Fruit fly (Drosophila melanogaster): ENCODE data around the gene Eip74EF.

Gene Eip74EF

DNA sequence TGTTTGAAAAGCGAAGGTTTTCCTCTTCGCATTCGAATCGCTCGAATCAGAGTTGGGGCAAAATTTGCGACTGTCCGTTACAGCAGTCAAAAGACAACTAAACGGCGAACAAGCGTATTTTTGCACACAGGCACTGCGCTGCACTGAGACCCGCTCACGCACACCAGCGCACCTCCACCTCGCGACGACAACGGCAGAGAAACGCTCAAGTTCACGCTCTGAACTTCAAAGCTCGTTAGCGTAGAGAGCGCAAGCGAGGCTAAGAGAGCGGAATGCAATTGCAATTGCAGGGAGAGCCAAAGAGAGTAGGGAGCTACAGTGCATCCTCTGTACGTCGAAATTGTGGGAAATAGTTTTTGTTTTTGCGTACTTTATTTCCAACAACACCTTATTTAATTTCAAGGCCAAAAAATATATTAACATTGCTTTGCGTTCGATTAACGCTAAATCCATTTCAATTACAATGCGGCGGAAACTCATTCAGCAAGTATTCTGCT, at the start of gene Eip74EF (continued):
- TF ChIP-seq cyc (GFP tag; optimal IDR thresholded peaks at IDR 0.05) = peak; percentile 75
- peak; percentile 56 for TF ChIP-seq CG3032 (tag; optimal IDR thresholded peaks at IDR 0.05)
- TF ChIP-seq Hr38 (GFP tag; optimal IDR thresholded peaks at IDR 0.05) = no peak
- TF ChIP-seq CG15336 (GFP tag; IDR thresholded peaks at IDR 0.05) = peak; percentile 79
- peak; percentile 70 for TF ChIP-seq Sox14 (GFP tag; optimal IDR thresholded peaks at IDR 0.05)
- TF ChIP-seq CG9139 (GFP tag; optimal IDR thresholded peaks at IDR 0.05) = peak; percentile 56
- peak; percentile 79 for TF ChIP-seq lz (GFP tag; optimal IDR thresholded peaks at IDR 0.05)
- TF ChIP-seq Smox (GFP tag; optimal IDR thresholded peaks at IDR 0.05) = peak; percentile 71
- TF ChIP-seq OdsH (GFP tag; optimal IDR thresholded peaks at IDR 0.05) = peak; percentile 63

DNA sequence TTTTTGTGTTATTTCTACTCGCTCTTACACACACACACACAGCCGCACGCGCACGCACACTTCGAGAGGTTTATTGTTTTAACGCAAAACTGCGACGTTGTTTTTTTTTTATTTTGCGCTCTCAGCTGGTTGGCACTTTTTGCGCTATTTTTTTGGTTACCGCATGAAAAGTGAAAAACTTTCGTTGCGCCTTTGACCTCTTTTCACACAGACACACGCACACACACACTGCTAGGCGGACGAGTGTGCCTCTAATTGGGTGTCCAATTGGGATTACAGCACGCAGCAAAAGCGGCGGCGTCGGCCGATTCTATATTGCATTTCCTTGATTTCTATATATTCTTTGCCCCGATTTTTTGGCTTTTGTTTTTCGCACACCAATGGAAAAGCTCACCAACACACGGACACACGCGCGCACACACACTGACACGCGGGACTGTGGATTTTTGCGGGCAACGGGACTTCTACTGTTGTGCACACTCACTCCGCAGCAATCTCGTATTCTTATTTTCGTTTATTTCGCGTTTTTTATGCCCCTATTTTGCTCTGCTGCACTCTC, 49.3 kb upstream of the Eip74EF start:
- TF ChIP-seq fkh (GFP tag; optimal IDR thresholded peaks at IDR 0.05) = no peak
- TF ChIP-seq CG11902 (GFP tag; optimal IDR thresholded peaks at IDR 0.05) = no peak
- TF ChIP-seq CG10669 (GFP tag; optimal IDR thresholded peaks at IDR 0.05) = no peak
- TF ChIP-seq CG6792 (GFP tag; optimal IDR thresholded peaks at IDR 0.05) = no peak
- peak; percentile 55 for TF ChIP-seq Blimp-1 (GFP tag; optimal IDR thresholded peaks at IDR 0.05)
- no peak for TF ChIP-seq pdm3 (GFP tag; optimal IDR thresholded peaks at IDR 0.05)
- no peak for TF ChIP-seq Ets21C (GFP tag; optimal IDR thresholded peaks at IDR 0.05)
- peak; percentile 33; the same call in 1 of the 3 replicates for TF ChIP-seq eg (GFP tag; IDR thresholded peaks at IDR 0.05)
- TF ChIP-seq fd59A (GFP tag; optimal IDR thresholded peaks at IDR 0.05) = no peak
- no peak for TF ChIP-seq CG1621 (tag; optimal IDR thresholded peaks at IDR 0.05)
- TF ChIP-seq lz (GFP tag; optimal IDR thresholded peaks at IDR 0.05) = no peak
- no peak for TF ChIP-seq OdsH (GFP tag; optimal IDR thresholded peaks at IDR 0.05)
- peak; percentile 24 for TF ChIP-seq vri (GFP tag; optimal IDR thresholded peaks at IDR 0.05)
- no peak for TF ChIP-seq CG34406 (GFP tag; optimal IDR thresholded peaks at IDR 0.05)
- peak; percentile 59; the same call in 2 of the 3 replicates for TF ChIP-seq CG8119 (GFP tag; IDR thresholded peaks at IDR 0.05)
- no peak for TF ChIP-seq Hr4 (GFP tag; optimal IDR thresholded peaks at IDR 0.05)
- TF ChIP-seq CG32006 (GFP tag; optimal IDR thresholded peaks at IDR 0.05) = peak; percentile 29
- no peak for TF ChIP-seq CG10631 (GFP tag; optimal IDR thresholded peaks at IDR 0.05)
- TF ChIP-seq CG15336 (GFP tag; IDR thresholded peaks at IDR 0.05) = peak; percentile 29; the same call in 1 of the 2 replicates
- no peak for TF ChIP-seq CG16779 (tag; optimal IDR thresholded peaks at IDR 0.05)
- no peak for TF ChIP-seq CG6854 (GFP tag; optimal IDR thresholded peaks at IDR 0.05)
- TF ChIP-seq CG7368 (GFP tag; optimal IDR thresholded peaks at IDR 0.05) = no peak
- 0 out of 3 replicates have a peak, but pooled peaks have one; percentile 21 for TF ChIP-seq CG6163 (GFP tag; IDR thresholded peaks at IDR 0.05)
- no peak for TF ChIP-seq Smox (GFP tag; optimal IDR thresholded peaks at IDR 0.05)
- no peak for TF ChIP-seq svp (GFP tag)
- no peak for TF ChIP-seq net (GFP tag; optimal IDR thresholded peaks at IDR 0.05)
- TF ChIP-seq topi (GFP tag; optimal IDR thresholded peaks at IDR 0.05) = peak; percentile 3
- no peak for TF ChIP-seq CG3032 (tag; optimal IDR thresholded peaks at IDR 0.05)
- TF ChIP-seq ss (GFP tag; optimal IDR thresholded peaks at IDR 0.05) = peak in 1 of 2 experiments; percentile 34
- no peak for TF ChIP-seq CG8319 (GFP tag; optimal IDR thresholded peaks at IDR 0.05)
- TF ChIP-seq CG11762 (GFP tag; optimal IDR thresholded peaks at IDR 0.05; ENCODE audit: insufficient read depth) = no peak
- peak; percentile 41 for TF ChIP-seq CG6276 (GFP tag; optimal IDR thresholded peaks at IDR 0.05)

DNA sequence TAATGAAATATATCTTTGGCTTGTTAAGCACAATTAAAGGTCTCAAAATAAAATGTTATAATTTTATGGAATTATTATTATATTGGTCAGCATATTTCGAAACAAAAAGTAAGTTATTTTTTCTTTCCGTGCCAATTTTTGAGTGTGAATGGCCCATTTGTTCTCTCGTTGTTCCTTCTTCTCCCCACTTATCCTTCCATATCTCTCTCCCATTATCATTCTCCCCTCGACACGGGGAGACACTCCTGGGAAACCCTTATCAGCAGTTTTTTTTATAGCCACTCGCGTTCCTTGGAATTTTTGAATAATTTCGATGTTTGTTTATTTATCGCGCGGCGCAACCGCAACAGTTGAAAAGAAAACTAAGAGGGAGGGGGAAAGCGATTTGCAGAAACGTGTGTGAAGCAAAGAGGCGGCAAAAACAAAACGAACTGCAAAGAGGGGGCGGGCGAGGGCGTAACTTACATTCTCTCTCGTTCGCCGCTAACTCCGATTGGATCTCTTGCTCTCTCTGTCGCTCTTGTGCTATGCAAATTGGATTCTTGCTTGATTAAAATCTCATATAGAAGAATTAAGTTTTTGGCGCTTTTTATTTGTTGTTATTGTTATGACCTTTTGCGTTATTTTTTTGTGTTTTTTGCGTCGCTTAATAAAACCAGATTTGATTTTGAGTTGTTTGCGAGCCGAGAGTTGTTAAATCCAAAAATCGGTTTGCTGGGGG, 48.7 kb upstream of the Eip74EF start:
- TF ChIP-seq spab (GFP tag; optimal IDR thresholded peaks at IDR 0.05) = no peak
- no peak for TF ChIP-seq CG3032 (tag; optimal IDR thresholded peaks at IDR 0.05)
- TF ChIP-seq CG11762 (GFP tag; optimal IDR thresholded peaks at IDR 0.05; ENCODE audit: insufficient read depth) = no peak
- TF ChIP-seq achi (GFP tag; optimal IDR thresholded peaks at IDR 0.05) = no peak
- TF ChIP-seq CG9139 (GFP tag; optimal IDR thresholded peaks at IDR 0.05) = no peak
- no peak for TF ChIP-seq ss (GFP tag; optimal IDR thresholded peaks at IDR 0.05)
- TF ChIP-seq Gug (GFP tag; IDR thresholded peaks at IDR 0.05) = no peak
- no peak for TF ChIP-seq Sox14 (GFP tag; optimal IDR thresholded peaks at IDR 0.05)
- TF ChIP-seq CG34406 (GFP tag; optimal IDR thresholded peaks at IDR 0.05) = no peak
- no peak for TF ChIP-seq salr (GFP tag; optimal IDR thresholded peaks at IDR 0.05)
- TF ChIP-seq OdsH (GFP tag; optimal IDR thresholded peaks at IDR 0.05) = no peak
- TF ChIP-seq Eip78C (GFP tag) = peak; percentile 77
- no peak for TF ChIP-seq CG4318 (GFP tag; optimal IDR thresholded peaks at IDR 0.05)
- no peak for TF ChIP-seq CG11902 (GFP tag; optimal IDR thresholded peaks at IDR 0.05)
- TF ChIP-seq fkh (GFP tag; optimal IDR thresholded peaks at IDR 0.05) = peak; percentile 16
- peak; percentile 7 for TF ChIP-seq vri (GFP tag; optimal IDR thresholded peaks at IDR 0.05)
- no peak for TF ChIP-seq CG8319 (GFP tag; optimal IDR thresholded peaks at IDR 0.05)
- no peak for TF ChIP-seq Eip75B (GFP tag; optimal IDR thresholded peaks at IDR 0.05)
- TF ChIP-seq acj6 (GFP tag; optimal IDR thresholded peaks at IDR 0.05) = no peak
- TF ChIP-seq Sox102F (GFP tag; optimal IDR thresholded peaks at IDR 0.05) = peak; percentile 11
- no peak for TF ChIP-seq net (GFP tag; optimal IDR thresholded peaks at IDR 0.05)

Data from whole organism, prepupa.